Fruit fly (Drosophila melanogaster): ENCODE measurements around the gene CG13284.
A peak's percentile ranks its signal among the peaks of the same experiment; 100 is the strongest.

CG13284 gene

DNA sequence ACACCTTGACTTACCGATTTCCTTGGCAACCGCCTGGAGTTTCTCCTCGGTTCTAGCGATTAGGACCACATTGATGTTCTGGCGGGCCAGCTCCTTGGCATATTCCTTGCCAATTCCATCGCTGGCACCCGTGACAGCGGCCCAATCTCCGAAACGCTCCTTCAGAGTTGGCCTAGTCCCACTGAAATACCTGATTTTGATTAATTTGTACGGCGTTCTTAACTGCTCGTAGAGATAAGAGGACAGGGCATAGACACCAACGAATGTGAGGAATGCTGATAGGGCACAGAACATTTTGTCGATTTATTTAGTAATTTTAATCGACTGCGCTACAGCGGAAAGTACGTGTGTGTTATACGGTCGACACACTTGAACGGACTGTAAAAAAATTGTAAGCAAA, 12.6 kb upstream of the CG13284 start, which contains the start of gene CG6012:
Gene CG6012 (minus strand): TSS at position 364 of the 400 bp plus-strand sequence.
- TF ChIP-seq CG14965 (GFP tag; optimal IDR thresholded peaks at IDR 0.05; ENCODE audit: borderline replicate concordance) (no peak), CG1602 (GFP tag; optimal IDR thresholded peaks at IDR 0.05) (no peak), mirr (GFP tag; optimal IDR thresholded peaks at IDR 0.05) (peak; percentile 86), sd (tag; optimal IDR thresholded peaks at IDR 0.05) (peak; percentile 89), exex (tag; optimal IDR thresholded peaks at IDR 0.05) (peak; percentile 97), CG10274 (GFP tag; optimal IDR thresholded peaks at IDR 0.05) (peak; percentile 25), grn (GFP tag; optimal IDR thresholded peaks at IDR 0.05) (peak; percentile 61), CG9876 (GFP tag; optimal IDR thresholded peaks at IDR 0.05) (no peak), CG15479 (GFP tag; optimal IDR thresholded peaks at IDR 0.05) (no peak), CG10565 (GFP tag; optimal IDR thresholded peaks at IDR 0.05) (no peak), caup (GFP tag; optimal IDR thresholded peaks at IDR 0.05; ENCODE audit: severe bottlenecking) (no peak), lab (GFP tag; optimal IDR thresholded peaks at IDR 0.05) (peak; percentile 25), sens (GFP tag) (no peak), sug (tag; optimal IDR thresholded peaks at IDR 0.05) (peak; percentile 71), Dll (GFP tag; IDR thresholded peaks at IDR 0.05; ENCODE audit: partially characterized antibody) (no peak), Med (GFP tag) (peak; percentile 58)

DNA sequence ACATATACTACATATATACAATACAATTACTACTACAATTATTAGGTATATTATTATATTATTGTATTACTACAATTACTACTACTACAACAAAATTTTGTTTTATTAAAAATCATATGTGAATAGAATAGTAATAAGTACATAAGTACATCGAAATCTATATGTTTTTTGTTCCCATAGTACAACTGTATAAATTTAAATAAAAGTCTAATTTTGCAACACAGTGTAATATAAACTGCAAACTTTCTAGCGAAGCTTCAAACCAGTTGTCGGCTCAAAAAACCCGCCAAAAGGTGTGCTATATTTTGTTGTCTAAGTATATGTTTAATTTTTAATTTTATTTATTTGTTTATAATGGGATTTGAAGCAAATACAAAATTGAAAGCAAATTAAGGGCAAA, 11.1 kb upstream of the CG13284 start:
- TF ChIP-seq fru (optimal IDR thresholded peaks at IDR 0.05) (no peak), ATbp (GFP tag; optimal IDR thresholded peaks at IDR 0.05) (no peak), zen (tag; optimal IDR thresholded peaks at IDR 0.05) (no peak), ap (GFP tag; IDR thresholded peaks at IDR 0.05) (no peak), CG4282 (GFP tag; optimal IDR thresholded peaks at IDR 0.05) (no peak), Hand (GFP tag; optimal IDR thresholded peaks at IDR 0.05) (no peak), h (optimal IDR thresholded peaks at IDR 0.05) (no peak), Spps (tag; optimal IDR thresholded peaks at IDR 0.05) (no peak), p53 (GFP tag; optimal IDR thresholded peaks at IDR 0.05) (no peak), Ets65A (GFP tag) (peak; percentile 38), Stat92E (GFP tag; optimal IDR thresholded peaks at IDR 0.05) (no peak), NC2α (GFP tag; optimal IDR thresholded peaks at IDR 0.05) (no peak), pzg (GFP tag; optimal IDR thresholded peaks at IDR 0.05) (no peak), CG18262 (tag; optimal IDR thresholded peaks at IDR 0.05) (peak; percentile 22), tll (GFP tag; optimal IDR thresholded peaks at IDR 0.05) (no peak), CG12219 (GFP tag; optimal IDR thresholded peaks at IDR 0.05) (no peak), CG4707 (GFP tag; optimal IDR thresholded peaks at IDR 0.05) (no peak), CG31224 (GFP tag; IDR thresholded peaks at IDR 0.05) (no peak), kni (GFP tag; optimal IDR thresholded peaks at IDR 0.05) (no peak), CG31441 (GFP tag; IDR thresholded peaks at IDR 0.05) (0 out of 2 replicates have a peak, but pooled peaks have one; percentile 26), croc (GFP tag; conservative IDR thresholded peaks at IDR 0.05) (no peak), Mes4 (GFP tag; optimal IDR thresholded peaks at IDR 0.05) (no peak), mirr (GFP tag; optimal IDR thresholded peaks at IDR 0.05) (no peak), pita (GFP tag; optimal IDR thresholded peaks at IDR 0.05) (peak; percentile 35), lmd (GFP tag; IDR thresholded peaks at IDR 0.05) (no peak), bigmax (GFP tag; optimal IDR thresholded peaks at IDR 0.05) (no peak), cato (GFP tag; optimal IDR thresholded peaks at IDR 0.05; ENCODE audit: borderline replicate concordance) (no peak), Nf-YB (GFP tag; optimal IDR thresholded peaks at IDR 0.05) (no peak), CG17359 (tag; optimal IDR thresholded peaks at IDR 0.05) (no peak), Blimp-1 (GFP tag; optimal IDR thresholded peaks at IDR 0.05) (peak; percentile 30), CG11504 (tag; optimal IDR thresholded peaks at IDR 0.05) (peak; percentile 45), CG10431 (GFP tag; optimal IDR thresholded peaks at IDR 0.05) (no peak), CG6791 (GFP tag; IDR thresholded peaks at IDR 0.05; ENCODE audit: partially characterized antibody) (no peak), CG3838 (GFP tag; optimal IDR thresholded peaks at IDR 0.05) (no peak), pros (GFP tag; optimal IDR thresholded peaks at IDR 0.05) (no peak)
